Fruit fly (Drosophila melanogaster) whole organism, embryonic: ENCODE results near the gene cdi.

Source experiments
- CG12219 ChIP-seq: fragments of 200-800 bp; sonication (Bioruptor generic); optimal IDR thresholded peaks from 3 replicates; lab custom pipeline; 2018; ENCODE audit warnings: missing biosample characterization, mild to moderate bottlenecking, missing genetic modification characterization
- CG12391 ChIP-seq: fragments of 200-800 bp; sonication (Bioruptor generic); optimal IDR thresholded peaks from 3 replicates; lab custom pipeline; 2018; ENCODE audit warnings: missing biosample characterization, mild to moderate bottlenecking, missing genetic modification characterization, moderate library complexity
- CG1832 ChIP-seq: fragments of 200-800 bp; sonication (Bioruptor generic); optimal IDR thresholded peaks from 2 replicates; lab custom pipeline; 2017; ENCODE audit warnings: missing biosample characterization, mild to moderate bottlenecking, missing genetic modification characterization, inconsistent platforms
- CG2199 ChIP-seq: fragments of 200-800 bp; sonication (Bioruptor generic); IDR thresholded peaks from 3 replicates; pipeline ENCODE4 v1.3.6; 2022; ENCODE audit warnings: missing biosample characterization, missing genetic modification characterization
- CG3726 ChIP-seq: fragments of 200-800 bp; sonication (Bioruptor generic); IDR thresholded peaks from 3 replicates; pipeline ENCODE4, ENCODE4 v1.3.6; 2022; ENCODE audit warnings: missing biosample characterization, missing genetic modification characterization
- CG8765 ChIP-seq: fragments of 200-800 bp; sonication (Bioruptor generic); IDR thresholded peaks from 2 replicates; pipeline ENCODE4 v1.3.6; 2022; ENCODE audit warnings: missing biosample characterization, missing genetic modification characterization
- CkIIα-i1 ChIP-seq: fragments of 200-800 bp; sonication (Bioruptor generic); IDR thresholded peaks from 2 replicates; pipeline ENCODE4 v1.3.6; 2022; ENCODE audit warnings: missing biosample characterization, missing genetic modification characterization
- Hr3 ChIP-seq: fragments of 200-800 bp; sonication (Bioruptor generic); optimal IDR thresholded peaks from 3 replicates; lab custom pipeline; 2016; ENCODE audit warnings: missing biosample characterization, missing genetic modification characterization
- NfI ChIP-seq: fragments of 200-800 bp; sonication (Bioruptor generic); optimal IDR thresholded peaks from 3 replicates; lab custom pipeline; 2018; ENCODE audit warnings: missing biosample characterization, mild to moderate bottlenecking, missing genetic modification characterization, moderate library complexity
- chn ChIP-seq: fragments of 200-800 bp; sonication (Bioruptor generic); optimal IDR thresholded peaks from 2 replicates; lab custom pipeline; 2016; ENCODE audit warnings: missing biosample characterization, missing genetic modification characterization
- kay ChIP-seq: fragments of 200-800 bp; sonication (Bioruptor generic); optimal IDR thresholded peaks from 2 replicates; lab custom pipeline; 2016; ENCODE audit warnings: missing biosample characterization, missing genetic modification characterization
- lola ChIP-seq, 3 experiments: fragments of >200 bp in 2 of 3; fragments of 200-800 bp in 1 of 3; sonication (Bioruptor generic) in 1 of 3; optimal IDR thresholded peaks; 2 replicates each; lab custom pipeline; 2017 to 2019; ENCODE audit warnings: missing biosample characterization in 3 of 3, missing genetic modification characterization in 3 of 3, mild to moderate bottlenecking in 1 of 3, moderate library complexity in 1 of 3
- tin ChIP-seq: fragments of 200-800 bp; sonication (Bioruptor generic); optimal IDR thresholded peaks from 3 replicates; lab custom pipeline; 2016; ENCODE audit warnings: missing biosample characterization, missing genetic modification characterization

DNA sequence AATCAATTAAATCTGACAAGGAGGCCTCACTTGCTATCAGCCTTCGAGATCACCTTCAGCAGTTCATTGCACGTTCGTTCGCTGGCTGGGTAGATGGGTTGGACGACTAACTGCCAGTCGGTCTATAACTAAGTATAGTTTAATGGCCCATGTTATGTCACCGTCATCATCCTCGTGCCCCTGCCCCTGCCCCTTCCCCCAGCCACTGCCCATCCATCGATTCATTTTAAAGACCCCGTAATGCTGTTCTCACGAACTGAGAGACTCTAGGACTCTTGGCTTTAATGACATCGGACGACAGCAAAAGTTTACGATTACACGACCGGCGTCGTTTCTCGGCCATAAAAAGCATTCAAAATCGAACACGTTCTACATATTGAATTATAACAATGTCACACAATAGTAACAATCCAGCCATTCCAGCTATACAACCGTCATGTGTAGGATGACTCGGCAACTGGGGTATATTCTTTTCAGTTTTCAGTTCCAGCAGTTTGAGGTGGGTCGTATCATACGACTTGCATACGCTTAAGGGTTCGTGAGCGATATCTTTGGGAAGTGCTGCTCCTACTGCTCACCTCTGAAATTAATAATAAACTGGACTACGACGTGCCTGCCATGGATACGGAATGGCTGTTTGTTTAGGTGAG is 27.0 kb downstream of the cdi start:
- no peak for TF ChIP-seq CG12391 (tag; lab: Kevin White, UChicago)
- TF ChIP-seq chn (GFP tag; lab: Kevin White, UChicago): no peak
- TF ChIP-seq NfI (GFP tag; lab: Kevin White, UChicago): no peak
- no peak for TF ChIP-seq CG12219 (GFP tag; lab: Kevin White, UChicago)
- TF ChIP-seq kay: no peak
- no peak for TF ChIP-seq CG3726 (GFP tag; lab: Robert Waterston, UW)
- TF ChIP-seq CG2199: peak; percentile 68; the same call in 1 of the 3 replicates
- no peak for TF ChIP-seq CkIIα-i1 (GFP tag; lab: Robert Waterston, UW)
- no peak for TF ChIP-seq Hr3 (GFP tag; lab: Kevin White, UChicago)
- TF ChIP-seq CG8765: no peak
- TF ChIP-seq tin (GFP tag; lab: Kevin White, UChicago): no peak
- no peak for TF ChIP-seq CG1832 (GFP tag; lab: Kevin White, UChicago)
- no peak for TF ChIP-seq lola (GFP tag; optimal IDR thresholded peaks at IDR 0.05; lab: Kevin White, UChicago)
